Worm (Caenorhabditis elegans) whole organism, L3 larva: Measurements from ENCODE around the gene drap-1.
A peak's percentile ranks its signal among the peaks of the same experiment; 100 is the strongest.

Experiments used
- R02D3.7 ChIP-seq: fragments of 150-350 bp; optimal IDR thresholded peaks from 2 replicates; lab custom pipeline; 2014; ENCODE audit warnings: missing biosample characterization, missing genetic modification characterization
- ZK546.5 ChIP-seq: sonication (generic microtip); optimal IDR thresholded peaks from 2 replicates; lab custom pipeline; 2017; ENCODE audit warnings: missing biosample characterization, missing genetic modification characterization
- aly-2 ChIP-seq: fragments of 150-350 bp; optimal IDR thresholded peaks from 2 replicates; lab custom pipeline; 2014; ENCODE audit warnings: missing biosample characterization, missing genetic modification characterization
- ama-1 ChIP-seq: fragments of 150-350 bp; optimal IDR thresholded peaks from 2 replicates; lab custom pipeline; 2018
- ceh-16 ChIP-seq: sonication (generic microtip); optimal IDR thresholded peaks from 2 replicates; lab custom pipeline; 2017; ENCODE audit warnings: missing biosample characterization, missing genetic modification characterization
- ceh-28 ChIP-seq: fragments of 150-350 bp; optimal IDR thresholded peaks from 2 replicates; lab custom pipeline; 2014; ENCODE audit warnings: missing biosample characterization, missing genetic modification reagents, missing genetic modification characterization
- ceh-82 ChIP-seq: fragments of 150-350 bp; optimal IDR thresholded peaks from 2 replicates; lab custom pipeline; 2014; ENCODE audit warnings: missing biosample characterization, missing genetic modification characterization
- ceh-9 ChIP-seq: sonication (generic microtip); optimal IDR thresholded peaks from 2 replicates; lab custom pipeline; 2018; ENCODE audit warnings: missing biosample characterization, missing genetic modification characterization
- daf-12 ChIP-seq: fragments of 150-350 bp; optimal IDR thresholded peaks from 2 replicates; lab custom pipeline; 2014; ENCODE audit warnings: missing biosample characterization, missing genetic modification reagents, missing genetic modification characterization
- egl-27 ChIP-seq: sonication (generic microtip); optimal IDR thresholded peaks from 4 replicates; lab custom pipeline; 2017; ENCODE audit warnings: missing biosample characterization, missing genetic modification reagents, missing genetic modification characterization
- egl-5 ChIP-seq: fragments of 150-350 bp; optimal IDR thresholded peaks from 2 replicates; lab custom pipeline; 2017; ENCODE audit warnings: missing biosample characterization, missing genetic modification reagents, missing genetic modification characterization, inconsistent platforms
- elt-2 ChIP-seq: sonication (generic microtip); optimal IDR thresholded peaks from 2 replicates; lab custom pipeline; 2016; ENCODE audit warnings: missing genetic modification reagents, mild to moderate bottlenecking, missing genetic modification characterization, missing compliant biosample characterization
- elt-3 ChIP-seq, 3 experiments: fragments of 150-350 bp in 1 of 3; sonication (generic microtip) in 2 of 3; optimal IDR thresholded peaks; 2 replicates in 2 of 3; 4 replicates in 1 of 3; lab custom pipeline; 2014 to 2017; ENCODE audit warnings: missing biosample characterization in 3 of 3, missing genetic modification characterization in 3 of 3
- eor-1 ChIP-seq, 2 experiments: fragments of 150-350 bp; optimal IDR thresholded peaks; 2 replicates each; lab custom pipeline; 2014 to 2018; ENCODE audit warnings: missing biosample characterization in 2 of 2, missing genetic modification characterization in 2 of 2
- fkh-10 ChIP-seq: sonication (generic microtip); optimal IDR thresholded peaks from 2 replicates; lab custom pipeline; 2017; ENCODE audit warnings: missing biosample characterization, missing genetic modification reagents, missing genetic modification characterization
- fkh-2 ChIP-seq: fragments of 150-350 bp; optimal IDR thresholded peaks from 2 replicates; lab custom pipeline; 2014; ENCODE audit warnings: missing biosample characterization, missing genetic modification reagents, missing genetic modification characterization
- fos-1 ChIP-seq: fragments of 150-350 bp; optimal IDR thresholded peaks from 2 replicates; lab custom pipeline; 2014; ENCODE audit warnings: missing biosample characterization, missing genetic modification characterization
- hmg-11 ChIP-seq: sonication (generic microtip); optimal IDR thresholded peaks from 2 replicates; lab custom pipeline; 2016; ENCODE audit warnings: missing genetic modification characterization, missing compliant biosample characterization
- jun-1 ChIP-seq: fragments of 150-350 bp; optimal IDR thresholded peaks from 2 replicates; lab custom pipeline; 2014; ENCODE audit warnings: missing biosample characterization, missing genetic modification reagents, missing genetic modification characterization
- lin-15B ChIP-seq: fragments of 150-350 bp; optimal IDR thresholded peaks from 2 replicates; lab custom pipeline; 2014; ENCODE audit warnings: missing biosample characterization, missing genetic modification characterization
- lin-39 ChIP-seq: fragments of 150-350 bp; optimal IDR thresholded peaks from 2 replicates; lab custom pipeline; 2018; ENCODE audit warnings: missing biosample characterization, missing genetic modification reagents, missing genetic modification characterization
- lsy-12 ChIP-seq: sonication (generic microtip); optimal IDR thresholded peaks from 2 replicates; lab custom pipeline; 2016; ENCODE audit warnings: mild to moderate bottlenecking, missing genetic modification characterization, missing compliant biosample characterization
- mdl-1 ChIP-seq: fragments of 150-350 bp; optimal IDR thresholded peaks from 2 replicates; lab custom pipeline; 2014; ENCODE audit warnings: missing biosample characterization, missing genetic modification characterization
- mml-1 ChIP-seq: fragments of 150-350 bp; sonication (generic microtip); optimal IDR thresholded peaks from 3 replicates; lab custom pipeline; 2014; ENCODE audit warnings: missing biosample characterization, missing genetic modification characterization
- nfya-1 ChIP-seq: sonication (generic microtip); optimal IDR thresholded peaks from 2 replicates; lab custom pipeline; 2017; ENCODE audit warnings: missing genetic modification characterization, mild to moderate bottlenecking, missing compliant biosample characterization, antibody characterized with exemption, moderate library complexity; ENCODE audit not compliant: insufficient read depth
- nhr-11 ChIP-seq: fragments of 150-350 bp; optimal IDR thresholded peaks from 2 replicates; lab custom pipeline; 2014; ENCODE audit warnings: missing biosample characterization, missing genetic modification characterization
- nhr-12 ChIP-seq: fragments of 150-350 bp; optimal IDR thresholded peaks from 2 replicates; lab custom pipeline; 2014; ENCODE audit warnings: missing biosample characterization, missing genetic modification characterization
- nhr-23 ChIP-seq: fragments of 150-350 bp; optimal IDR thresholded peaks from 2 replicates; lab custom pipeline; 2014; ENCODE audit warnings: missing biosample characterization, missing genetic modification reagents, missing genetic modification characterization
- nhr-237 ChIP-seq: fragments of 150-350 bp; optimal IDR thresholded peaks from 2 replicates; lab custom pipeline; 2014; ENCODE audit warnings: missing biosample characterization, missing genetic modification characterization
- nhr-25 ChIP-seq: sonication (generic microtip); optimal IDR thresholded peaks from 2 replicates; lab custom pipeline; 2017; ENCODE audit warnings: missing biosample characterization, missing genetic modification characterization
- nhr-43 ChIP-seq: sonication (generic microtip); optimal IDR thresholded peaks from 2 replicates; lab custom pipeline; 2016; ENCODE audit warnings: mild to moderate bottlenecking, missing genetic modification characterization, missing compliant biosample characterization; ENCODE audit not compliant: poor library complexity, severe bottlenecking
- nhr-67 ChIP-seq: fragments of 150-350 bp; optimal IDR thresholded peaks from 2 replicates; lab custom pipeline; 2014; ENCODE audit warnings: missing biosample characterization, missing genetic modification characterization
- nhr-76 ChIP-seq: fragments of 150-350 bp; sonication (generic microtip); optimal IDR thresholded peaks from 5 replicates; lab custom pipeline; 2014; ENCODE audit warnings: missing biosample characterization, missing genetic modification characterization
- nhr-77 ChIP-seq: fragments of 150-350 bp; optimal IDR thresholded peaks from 2 replicates; lab custom pipeline; 2014; ENCODE audit warnings: missing biosample characterization, missing genetic modification characterization
- pha-4 ChIP-seq: fragments of 150-350 bp; optimal IDR thresholded peaks from 2 replicates; lab custom pipeline; 2014; ENCODE audit warnings: missing biosample characterization, missing genetic modification reagents, missing genetic modification characterization
- pqm-1 ChIP-seq: fragments of 150-350 bp; optimal IDR thresholded peaks from 2 replicates; lab custom pipeline; 2017; ENCODE audit warnings: missing biosample characterization, missing genetic modification characterization, inconsistent platforms
- sea-2 ChIP-seq: fragments of 150-350 bp; sonication (generic microtip); optimal IDR thresholded peaks from 4 replicates; lab custom pipeline; 2014; ENCODE audit warnings: missing biosample characterization, missing genetic modification reagents, missing genetic modification characterization
- skn-1 ChIP-seq: fragments of 150-350 bp; optimal IDR thresholded peaks from 2 replicates; lab custom pipeline; 2014; ENCODE audit warnings: missing biosample characterization, missing genetic modification characterization
- snpc-4 ChIP-seq: fragments of 150-350 bp; optimal IDR thresholded peaks from 2 replicates; lab custom pipeline; 2014; ENCODE audit warnings: missing biosample characterization, missing genetic modification characterization
- tbx-2 ChIP-seq: sonication (generic microtip); optimal IDR thresholded peaks from 2 replicates; lab custom pipeline; 2016; ENCODE audit warnings: mild to moderate bottlenecking, missing genetic modification characterization, missing compliant biosample characterization
- unc-39 ChIP-seq: sonication (generic microtip); optimal IDR thresholded peaks from 4 replicates; lab custom pipeline; 2017; ENCODE audit warnings: missing biosample characterization, missing genetic modification characterization
- unc-62 ChIP-seq: fragments of 150-350 bp; sonication (generic microtip); optimal IDR thresholded peaks from 4 replicates; lab custom pipeline; 2014; ENCODE audit warnings: missing biosample characterization, missing genetic modification reagents, missing genetic modification characterization
- zag-1 ChIP-seq: fragments of 150-350 bp; optimal IDR thresholded peaks from 2 replicates; lab custom pipeline; 2014; ENCODE audit warnings: missing biosample characterization, missing genetic modification characterization
- ztf-11 ChIP-seq: fragments of 150-350 bp; optimal IDR thresholded peaks from 2 replicates; lab custom pipeline; 2014; ENCODE audit warnings: missing biosample characterization, missing genetic modification characterization
- ztf-4 ChIP-seq: fragments of 150-350 bp; optimal IDR thresholded peaks from 2 replicates; lab custom pipeline; 2014; ENCODE audit warnings: missing biosample characterization, missing genetic modification characterization

The drap-1 gene

ce11 chrV:9730743-9731706 lies 1.1 kb downstream of the drap-1 start (continued):
- peak; percentile 58 for TF ChIP-seq zag-1 (tag; lab: Kevin White, UChicago)
- peak in 2 of 3 experiments; percentile 14 to 21 for TF ChIP-seq elt-3 (tag; optimal IDR thresholded peaks at IDR 0.05; lab: Kevin White, UChicago)
- peak; percentile 90 for TF ChIP-seq egl-5 (tag; lab: Kevin White, UChicago)
- TF ChIP-seq ceh-28 (tag; lab: Kevin White, UChicago), result peak; percentile 74
- TF ChIP-seq nhr-76 (tag; lab: Kevin White, UChicago), result no peak
- TF ChIP-seq nhr-43, result peak; percentile 73
- no peak for TF ChIP-seq mml-1 (tag; lab: Kevin White, UChicago)
- no peak for TF ChIP-seq daf-12 (tag; lab: Kevin White, UChicago)
- TF ChIP-seq fos-1, result peak; percentile 61
- no peak for TF ChIP-seq ceh-9 (tag; lab: Kevin White, UChicago)
- TF ChIP-seq ceh-16 (tag; lab: Kevin White, UChicago), result no peak
- peak; percentile 75 for TF ChIP-seq ztf-4 (tag; lab: Kevin White, UChicago)
- peak; percentile 82 for TF ChIP-seq pha-4
- TF ChIP-seq lin-39, result peak; percentile 99
- peak; percentile 73 for TF ChIP-seq egl-27 (tag; lab: Kevin White, UChicago)
- TF ChIP-seq nhr-11 (tag; lab: Kevin White, UChicago), result peak; percentile 89

ce11 chrV:9731852-9732251 lies 1.9 kb downstream of the drap-1 start:
- TF ChIP-seq elt-2 (tag; lab: Kevin White, UChicago), result no peak
- TF ChIP-seq jun-1, result no peak
- peak; percentile 33 for TF ChIP-seq nfya-1 (tag; lab: Kevin White, UChicago)
- TF ChIP-seq daf-12 (tag; lab: Kevin White, UChicago), result no peak
- TF ChIP-seq fos-1, result no peak
- TF ChIP-seq nhr-11 (tag; lab: Kevin White, UChicago), result no peak
- no peak for TF ChIP-seq lin-15B
- TF ChIP-seq mdl-1 (tag; lab: Kevin White, UChicago), result no peak
- no peak for TF ChIP-seq nhr-23 (tag; lab: Kevin White, UChicago)
- no peak for TF ChIP-seq pqm-1
- TF ChIP-seq hmg-11 (tag; lab: Kevin White, UChicago), result no peak
- no peak for TF ChIP-seq skn-1 (tag; lab: Kevin White, UChicago)
- no peak for TF ChIP-seq nhr-12 (tag; lab: Kevin White, UChicago)
- TF ChIP-seq nhr-76 (tag; lab: Kevin White, UChicago), result no peak
- peak; percentile 3 for TF ChIP-seq snpc-4 (tag; lab: Kevin White, UChicago)
- no peak for TF ChIP-seq egl-5 (tag; lab: Kevin White, UChicago)
- no peak for TF ChIP-seq nhr-43
- no peak for TF ChIP-seq ztf-4 (tag; lab: Kevin White, UChicago)
- TF ChIP-seq aly-2 (tag; lab: Kevin White, UChicago), result no peak
- TF ChIP-seq egl-27 (tag; lab: Kevin White, UChicago), result no peak
- no peak for TF ChIP-seq nhr-237 (tag; lab: Kevin White, UChicago)
- no peak for TF ChIP-seq sea-2 (GFP tag; lab: Kevin White, UChicago)
- TF ChIP-seq lin-39, result peak; percentile 64
- TF ChIP-seq ztf-11 (tag; lab: Kevin White, UChicago), result no peak
- no peak for TF ChIP-seq ZK546.5 (tag; lab: Kevin White, UChicago)
- TF ChIP-seq ceh-28 (tag; lab: Kevin White, UChicago), result no peak
- TF ChIP-seq elt-3 (tag; optimal IDR thresholded peaks at IDR 0.05; lab: Kevin White, UChicago), result no peak
- TF ChIP-seq unc-62 (GFP tag; lab: Kevin White, UChicago), result peak; percentile 8
- TF ChIP-seq nhr-25, result peak; percentile 5
- no peak for TF ChIP-seq R02D3.7 (tag; lab: Kevin White, UChicago)
- peak; percentile 78 for TF ChIP-seq ama-1 (lab: Kevin White, UChicago)
- TF ChIP-seq lsy-12 (tag; lab: Kevin White, UChicago), result no peak
- no peak for TF ChIP-seq fkh-10 (GFP tag; lab: Kevin White, UChicago)
- no peak for TF ChIP-seq nhr-77 (tag; lab: Kevin White, UChicago)
- no peak for TF ChIP-seq unc-39
- TF ChIP-seq eor-1 (tag; optimal IDR thresholded peaks at IDR 0.05; lab: Kevin White, UChicago), result no peak
- TF ChIP-seq tbx-2 (tag; lab: Kevin White, UChicago), result no peak
- TF ChIP-seq nhr-67 (tag; lab: Kevin White, UChicago), result no peak
- TF ChIP-seq ceh-82, result no peak
- no peak for TF ChIP-seq fkh-2 (tag; lab: Kevin White, UChicago)
